Worm (Caenorhabditis elegans) whole organism, L4 larva: ENCODE results near the gene C18D4.3.

Experiments used
- ama-1 ChIP-seq: fragments of 150-350 bp; optimal IDR thresholded peaks from 2 replicates; lab custom pipeline; 2014; ENCODE audit warnings: inconsistent platforms, mixed read lengths
- ceh-82 ChIP-seq: sonication (generic microtip); optimal IDR thresholded peaks from 2 replicates; lab custom pipeline; 2017; ENCODE audit warnings: missing biosample characterization, missing genetic modification characterization
- ctbp-1 ChIP-seq: fragments of 200-800 bp; sonication (Bioruptor generic); IDR thresholded peaks from 2 replicates; pipeline ENCODE4 v1.3.6; 2022; ENCODE audit warnings: missing genetic modification reagents, missing genetic modification characterization, missing compliant biosample characterization
- hmg-1.1 ChIP-seq: fragments of 200-800 bp; sonication (Bioruptor generic); IDR thresholded peaks from 2 replicates; pipeline ENCODE4 v1.3.6; 2022; ENCODE audit warnings: missing genetic modification reagents, missing genetic modification characterization, missing compliant biosample characterization
- unc-130 ChIP-seq: sonication (generic microtip); optimal IDR thresholded peaks from 2 replicates; lab custom pipeline; 2016; ENCODE audit warnings: missing genetic modification reagents, missing genetic modification characterization, missing compliant biosample characterization
- unc-62 ChIP-seq, 3 experiments: fragments of 150-350 bp in 1 of 3; sonication (generic microtip); optimal IDR thresholded peaks in 2 of 3; peaks in 1 of 3; 1 replicate in 1 of 3; 2 replicates in 2 of 3; lab custom pipeline; 2014 to 2017; ENCODE audit warnings: missing biosample characterization in 3 of 3, missing genetic modification characterization in 3 of 3, missing genetic modification reagents in 3 of 3, missing genotype in 1 of 3

DNA sequence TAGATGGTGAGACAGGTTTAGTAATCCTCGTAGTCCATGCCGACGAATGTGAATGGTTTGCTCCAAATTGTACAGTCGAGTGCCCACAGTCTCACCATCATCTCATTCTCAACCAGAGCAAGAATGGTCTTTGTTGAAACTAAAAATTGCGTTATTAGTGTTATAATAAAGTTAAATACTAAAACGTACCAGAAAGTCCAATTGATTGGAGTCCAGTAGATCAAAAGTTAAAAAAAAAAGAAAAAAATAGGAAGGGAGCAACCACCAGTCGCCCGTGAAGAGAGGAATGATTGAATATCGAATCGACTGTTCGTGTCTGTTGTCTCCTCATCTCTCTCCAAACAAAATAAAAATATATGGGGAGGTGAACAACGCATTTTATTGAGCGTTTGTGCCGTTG, 2.1 kb downstream of the C18D4.3 start, which contains the start of gene C18D4.12:
- TF ChIP-seq ctbp-1 (GFP tag; lab: Robert Waterston, UW) = no peak
- TF ChIP-seq unc-62 (GFP tag; optimal IDR thresholded peaks at IDR 0.05 in 1 of 2; lab: Kevin White, UChicago) = no peak
- TF ChIP-seq unc-62 (tag; optimal IDR thresholded peaks at IDR 0.05; lab: Kevin White, UChicago) = no peak
- TF ChIP-seq ceh-82 = no peak
- TF ChIP-seq hmg-1.1 = no peak
- no peak for TF ChIP-seq unc-130 (GFP tag; lab: Kevin White, UChicago)
- no peak for TF ChIP-seq ama-1
